Worm (Caenorhabditis elegans) whole organism, dauer: ENCODE data around the gene F07F6.8.

Source experiments
- unc-62 ChIP-seq: sonication (generic microtip); optimal IDR thresholded peaks from 2 replicates; lab custom pipeline; 2017; ENCODE audit warnings: missing biosample characterization, missing genetic modification reagents, missing genetic modification characterization

The F07F6.8 gene

DNA sequence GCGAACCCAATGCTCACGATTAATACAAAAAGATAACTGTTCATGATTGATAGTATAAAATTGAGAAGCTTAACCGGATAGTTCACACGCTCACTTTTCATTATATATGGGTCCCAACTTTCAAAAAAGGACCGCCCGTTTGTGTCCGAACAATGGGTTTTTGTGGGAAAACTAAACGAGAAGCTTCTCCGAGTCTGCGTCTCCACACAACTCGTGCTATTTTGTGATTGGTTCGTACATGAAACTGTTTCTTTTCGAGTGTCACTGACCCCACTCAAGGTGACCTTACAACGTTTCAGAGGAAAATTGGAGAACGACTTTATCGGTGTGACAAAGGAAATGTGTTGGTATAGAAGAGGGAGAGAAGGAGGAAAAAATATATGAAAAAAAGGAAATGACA, 11.3 kb upstream of the F07F6.8 start, which contains the start of gene dct-5:
Gene dct-5, minus strand, starts transcription at position 101 of the 400 bp plus-strand sequence.
- no peak for TF ChIP-seq unc-62 (GFP tag; lab: Kevin White, UChicago)

DNA sequence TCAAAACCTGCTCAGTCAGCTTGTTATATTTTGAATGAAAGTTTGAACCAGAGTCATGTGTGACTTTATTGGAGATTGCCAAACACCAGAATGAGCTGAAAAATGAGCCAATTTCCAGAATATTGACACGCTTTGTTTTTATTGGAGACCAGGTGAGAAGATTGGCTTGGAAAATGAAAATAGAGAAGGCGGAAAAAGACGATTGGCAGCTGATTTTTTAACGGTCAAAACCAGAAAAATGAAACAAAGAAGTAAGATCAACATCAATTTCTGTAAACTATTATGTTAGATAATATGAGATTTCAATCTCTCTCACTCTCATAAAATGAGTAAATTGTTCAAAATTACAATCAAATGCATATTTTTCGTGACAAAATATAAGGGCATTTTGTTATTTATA, 7.5 kb upstream of the F07F6.8 start, which contains the start of gene srx-114:
Gene srx-114, minus strand, starts transcription at position 101 of the 400 bp plus-strand sequence.
- no peak for TF ChIP-seq unc-62 (GFP tag; lab: Kevin White, UChicago)

DNA sequence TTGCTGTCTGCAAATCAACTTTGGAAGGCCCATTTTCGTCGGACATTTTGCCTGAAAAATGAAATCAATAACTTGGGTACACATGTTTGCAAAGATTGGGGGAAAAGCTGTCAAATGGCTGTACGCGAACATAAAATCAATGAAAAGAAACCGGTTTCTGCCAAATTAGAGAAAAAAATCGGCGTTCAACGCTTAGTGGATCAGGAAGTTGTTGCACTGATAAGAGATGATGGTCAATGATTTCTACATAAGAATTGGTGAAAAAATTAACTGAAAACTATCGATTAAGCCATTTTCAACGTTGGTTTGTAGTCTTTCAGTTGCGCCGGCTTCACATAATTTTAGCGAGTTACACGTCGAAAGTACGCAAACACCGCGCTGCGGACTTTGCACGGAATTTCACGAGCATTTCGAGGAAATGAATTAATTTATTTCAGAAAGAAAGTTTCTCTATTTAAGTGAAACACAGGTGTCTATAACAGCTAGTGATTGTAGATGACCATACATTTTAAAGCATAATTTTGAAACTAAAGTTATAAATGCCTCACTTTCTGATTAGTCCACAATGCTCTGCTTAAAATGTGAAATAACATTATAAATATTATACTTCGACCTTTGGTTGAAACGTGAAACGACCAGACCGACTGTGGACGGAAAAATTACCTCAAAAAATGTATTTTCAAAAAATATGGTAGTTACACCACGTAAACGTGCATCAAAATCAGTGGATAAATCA, 4.2 kb upstream of the F07F6.8 start, which contains the start of the genes F07F6.4 and F07F6.2:
Gene F07F6.4, minus strand, starts transcription at position 51 of the 736 bp plus-strand sequence.
Gene F07F6.2, plus strand, starts transcription at position 686 of the 736 bp plus-strand sequence.
- TF ChIP-seq unc-62 (GFP tag; lab: Kevin White, UChicago) = no peak

DNA sequence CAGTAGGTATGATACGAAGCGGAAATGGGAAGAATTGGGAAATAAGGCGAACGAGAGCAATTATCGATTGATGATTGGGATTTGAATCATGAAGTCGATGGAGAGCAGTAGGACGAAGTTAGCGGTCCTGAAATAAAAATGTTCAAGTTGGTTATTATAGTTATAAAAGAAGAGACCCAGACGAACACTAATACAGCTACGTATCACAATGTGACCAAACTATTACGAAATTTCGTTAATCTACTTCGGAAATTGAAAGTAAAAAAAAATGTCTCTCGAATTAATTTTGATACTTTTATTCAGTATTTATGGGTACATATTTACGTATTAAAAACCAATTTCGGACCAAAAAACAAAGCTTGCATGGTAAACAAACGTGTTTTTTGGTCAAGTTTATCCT, 937 bp upstream of the F07F6.8 start:
- no peak for TF ChIP-seq unc-62 (GFP tag; lab: Kevin White, UChicago)

DNA sequence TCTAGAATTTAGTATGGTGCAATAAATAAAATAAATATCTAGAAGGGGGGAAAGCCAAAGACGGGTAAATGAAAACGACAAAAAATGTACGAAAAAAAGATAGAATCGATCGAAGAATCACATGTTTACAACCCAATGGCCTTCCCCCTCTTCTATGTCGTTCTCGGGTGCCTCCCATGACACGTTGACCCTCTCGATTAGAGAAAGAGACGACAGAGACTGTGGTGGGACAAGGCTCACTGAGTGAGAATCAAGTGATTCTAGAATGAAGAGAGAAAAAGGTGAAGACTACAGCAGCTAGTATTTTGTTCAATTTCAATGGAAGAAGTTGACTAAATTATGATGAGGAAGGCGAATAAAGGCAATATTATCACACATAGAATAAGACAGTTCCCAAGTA, 521 bp upstream of the F07F6.8 start:
- no peak for TF ChIP-seq unc-62 (GFP tag; lab: Kevin White, UChicago)

DNA sequence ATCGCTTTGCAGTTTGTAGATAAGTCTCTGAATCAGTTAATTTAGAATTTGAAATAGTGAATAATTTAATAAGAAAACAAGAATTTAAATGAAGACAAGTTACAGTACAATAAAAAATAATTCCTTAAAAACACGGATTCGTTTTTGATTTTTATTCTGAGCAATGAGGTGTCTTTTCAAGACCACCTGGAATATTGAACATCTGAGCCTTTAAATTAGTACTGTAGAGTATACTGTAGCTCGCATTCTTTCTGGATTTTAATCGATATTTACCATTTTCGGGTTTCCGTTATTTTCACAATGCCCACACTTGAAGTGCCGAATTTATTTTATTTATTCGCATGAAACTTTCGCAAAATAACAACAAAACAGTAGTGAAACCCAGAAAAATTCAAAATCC, 1.7 kb downstream of the F07F6.8 start, which contains the start of gene F07F6.7:
Gene F07F6.7, minus strand, starts transcription at position 27 of the 400 bp plus-strand sequence.
- no peak for TF ChIP-seq unc-62 (GFP tag; lab: Kevin White, UChicago)

DNA sequence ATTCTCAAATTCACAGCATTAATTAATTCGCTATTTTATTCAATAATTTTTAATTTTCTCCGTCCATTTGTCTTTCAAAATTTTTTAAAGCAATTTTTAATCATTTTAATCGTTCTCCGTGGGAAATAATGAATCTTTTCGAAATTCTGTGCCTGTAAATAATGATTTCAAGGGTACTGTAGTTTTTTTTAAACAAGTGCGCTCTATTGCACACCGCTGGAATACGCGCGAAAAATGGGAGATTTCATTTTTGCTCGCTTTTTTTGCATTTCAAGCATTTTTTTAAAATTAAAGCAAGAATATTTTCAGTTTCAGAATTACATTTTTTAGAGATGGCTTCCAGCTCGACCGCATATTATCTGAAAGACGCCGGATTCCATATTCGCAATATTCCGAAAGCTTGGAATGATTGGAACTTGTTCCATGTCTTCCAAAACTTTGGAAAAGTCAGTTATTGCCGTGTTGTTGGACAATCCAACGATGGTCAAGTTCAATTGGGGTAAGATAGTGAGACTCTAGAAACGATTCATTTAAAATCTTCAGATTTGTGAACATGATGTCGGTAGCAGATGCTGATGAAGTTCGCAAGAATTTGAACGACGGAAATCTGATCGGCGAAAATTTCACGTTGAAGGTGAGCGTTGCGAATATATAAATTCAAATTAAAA, 4.5 kb downstream of the F07F6.8 start, which contains the start of gene tofu-6:
Gene tofu-6, plus strand, starts transcription at position 302 of the 668 bp plus-strand sequence.
- TF ChIP-seq unc-62 (GFP tag; lab: Kevin White, UChicago) = no peak

DNA sequence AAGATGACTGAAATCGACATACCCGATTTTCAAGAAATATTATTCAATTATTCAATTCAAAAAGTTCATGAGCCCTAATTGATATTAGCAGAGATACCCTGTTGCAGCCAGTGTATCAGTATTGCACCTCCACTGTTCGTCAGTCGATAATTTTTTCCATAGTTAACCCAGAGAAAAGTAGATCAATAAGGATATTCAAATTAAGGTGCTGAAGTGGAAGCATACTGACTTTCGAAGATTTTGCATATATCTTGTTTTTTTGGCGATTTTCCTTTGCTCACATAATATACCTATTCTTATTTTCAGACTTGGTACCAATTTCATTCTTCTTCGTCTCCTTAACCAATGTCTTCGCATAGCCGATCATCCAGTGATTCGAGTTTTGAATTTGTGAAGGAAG, 6.6 kb downstream of the F07F6.8 start, which contains the start of gene EEED8.15:
Gene EEED8.15, plus strand, starts transcription at position 301 of the 400 bp plus-strand sequence.
- no peak for TF ChIP-seq unc-62 (GFP tag; lab: Kevin White, UChicago)

DNA sequence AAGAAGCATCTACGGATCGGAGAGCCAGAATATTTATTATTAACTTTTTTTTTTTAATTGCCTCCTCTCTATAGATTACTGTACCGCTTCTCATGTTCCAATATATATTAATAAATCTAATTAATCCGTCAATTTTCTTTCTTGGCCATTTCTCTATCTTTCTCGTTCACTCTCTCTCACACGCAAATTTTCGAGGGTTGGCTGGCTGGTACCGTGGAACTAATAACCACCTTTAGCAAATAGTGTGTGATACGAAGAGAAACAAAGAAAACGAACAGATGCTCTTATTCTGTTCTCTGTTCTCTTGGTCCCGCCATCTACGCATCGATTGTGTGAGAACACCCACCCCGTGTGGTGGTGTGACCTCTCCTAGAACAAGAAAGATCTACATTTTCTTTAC, 7.2 kb downstream of the F07F6.8 start:
- TF ChIP-seq unc-62 (GFP tag; lab: Kevin White, UChicago) = no peak

DNA sequence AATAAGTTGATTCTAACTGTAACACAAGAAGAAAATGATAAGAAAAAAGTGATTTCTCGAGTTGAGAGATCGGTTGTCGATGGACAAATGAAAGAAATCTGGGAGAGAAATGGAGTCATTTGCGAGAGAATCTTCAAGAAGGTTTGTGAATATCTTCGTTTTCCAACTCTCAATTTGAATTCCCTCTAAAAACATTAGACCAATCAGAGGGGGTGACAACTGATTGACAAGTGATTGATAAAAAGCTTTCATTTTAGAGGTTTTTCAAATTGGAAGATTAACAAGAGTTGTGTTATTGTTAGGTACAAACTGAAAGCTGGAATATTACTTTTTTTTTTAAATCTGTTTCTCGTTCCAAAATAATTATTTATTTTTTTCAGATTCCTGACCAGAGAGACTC, 7.6 kb downstream of the F07F6.8 start:
- TF ChIP-seq unc-62 (GFP tag; lab: Kevin White, UChicago) = no peak

DNA sequence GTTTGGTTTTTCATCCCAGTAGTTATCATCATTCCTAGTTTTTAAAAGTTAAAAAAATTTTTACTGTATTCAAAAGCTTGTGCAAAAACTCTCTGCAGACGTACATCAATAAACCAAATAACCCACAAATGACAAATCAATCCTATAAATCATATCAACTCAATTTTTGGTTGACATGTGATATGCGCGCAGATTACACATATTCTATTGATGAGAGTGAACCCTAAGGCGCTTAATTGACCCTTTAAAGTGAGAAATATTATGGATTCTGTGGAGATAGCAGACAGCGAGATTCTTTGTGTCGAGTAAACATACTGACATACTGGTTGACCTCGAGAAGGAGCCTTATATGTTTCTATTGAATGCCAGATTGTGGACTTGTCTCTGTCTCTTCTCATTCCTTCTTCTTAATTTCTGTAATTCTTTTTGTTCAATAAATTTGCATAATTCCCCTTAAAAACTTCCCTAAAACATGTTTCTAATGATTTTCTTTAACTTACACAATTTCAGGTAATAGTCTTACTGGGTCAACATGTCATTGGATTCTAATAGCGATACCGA, 9.2 kb downstream of the F07F6.8 start, which contains the start of gene EEED8.2:
Gene EEED8.2, plus strand, starts transcription at position 511 of the 561 bp plus-strand sequence.
- TF ChIP-seq unc-62 (GFP tag; lab: Kevin White, UChicago) = no peak

DNA sequence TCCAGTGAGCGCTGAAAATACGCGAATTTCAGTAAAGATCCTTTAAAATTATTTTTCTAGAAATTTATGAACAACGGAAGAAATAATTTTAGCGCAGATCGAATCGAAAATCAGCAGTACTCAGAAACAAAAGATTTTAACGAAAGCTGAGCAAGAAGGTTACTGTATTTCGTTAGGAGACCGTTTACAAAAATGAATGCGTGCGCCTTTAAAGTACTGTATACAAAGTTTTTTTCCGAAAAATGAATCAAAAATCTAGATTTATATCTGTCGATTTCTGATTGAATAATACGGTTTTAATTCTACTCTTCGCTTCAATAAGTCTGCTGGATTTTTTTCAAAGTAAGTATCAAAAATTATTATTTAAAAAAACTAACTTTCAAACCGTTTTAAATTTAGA, 11.5 kb downstream of the F07F6.8 start, which contains the start of the genes EEED8.14 and EEED8.3:
Gene EEED8.14, minus strand, starts transcription at position 13 of the 400 bp plus-strand sequence.
Gene EEED8.3, plus strand, starts transcription at position 237 of the 400 bp plus-strand sequence.
- TF ChIP-seq unc-62 (GFP tag; lab: Kevin White, UChicago) = no peak

DNA sequence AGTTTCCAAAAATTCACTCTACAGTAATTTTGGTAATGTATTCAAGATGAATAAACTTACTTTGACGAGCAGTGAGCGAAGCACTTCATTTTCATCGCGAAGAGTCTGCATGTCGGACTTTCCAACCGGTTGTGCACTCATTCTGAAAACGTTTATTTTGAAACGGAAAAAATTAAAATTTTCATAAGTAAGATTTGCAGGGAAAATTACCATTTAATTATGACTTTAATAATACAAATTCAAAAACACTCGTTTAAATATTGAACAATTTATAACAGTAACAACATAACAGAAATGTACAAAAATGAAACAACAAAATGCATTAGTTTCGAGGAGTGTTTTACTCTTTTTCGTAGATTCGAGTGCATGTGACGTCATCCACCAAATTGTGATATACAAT, 13.1 kb downstream of the F07F6.8 start, which contains the start of the genes EEED8.13 and EEED8.18:
Gene EEED8.13, minus strand, starts transcription at position 101 of the 400 bp plus-strand sequence.
Gene EEED8.18, minus strand, starts transcription at position 144 of the 400 bp plus-strand sequence.
- TF ChIP-seq unc-62 (GFP tag; lab: Kevin White, UChicago) = no peak

DNA sequence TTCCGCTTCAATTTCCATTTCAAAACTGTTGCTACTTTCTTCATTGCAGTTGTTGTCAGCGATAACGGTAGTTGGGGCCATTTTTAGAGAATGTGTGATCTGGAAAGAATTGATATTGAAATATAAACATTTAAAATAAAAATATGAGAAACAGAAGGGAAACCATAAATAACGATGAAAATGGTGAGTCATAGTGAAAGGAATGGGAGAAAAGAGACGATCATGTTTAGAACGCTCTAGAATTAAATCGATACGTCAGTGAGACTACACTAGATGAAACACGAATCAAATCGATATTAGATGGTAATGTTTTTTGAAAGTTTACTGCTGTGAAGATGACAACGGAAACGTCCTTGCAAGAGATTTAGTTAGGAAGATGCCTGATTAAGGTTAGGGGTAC, 16.6 kb downstream of the F07F6.8 start, which contains the start of the genes EEED8.12 and EEED8.4:
Gene EEED8.12, minus strand, starts transcription at position 101 of the 400 bp plus-strand sequence.
Gene EEED8.4, plus strand, starts transcription at position 396 of the 400 bp plus-strand sequence.
- no peak for TF ChIP-seq unc-62 (GFP tag; lab: Kevin White, UChicago)

DNA sequence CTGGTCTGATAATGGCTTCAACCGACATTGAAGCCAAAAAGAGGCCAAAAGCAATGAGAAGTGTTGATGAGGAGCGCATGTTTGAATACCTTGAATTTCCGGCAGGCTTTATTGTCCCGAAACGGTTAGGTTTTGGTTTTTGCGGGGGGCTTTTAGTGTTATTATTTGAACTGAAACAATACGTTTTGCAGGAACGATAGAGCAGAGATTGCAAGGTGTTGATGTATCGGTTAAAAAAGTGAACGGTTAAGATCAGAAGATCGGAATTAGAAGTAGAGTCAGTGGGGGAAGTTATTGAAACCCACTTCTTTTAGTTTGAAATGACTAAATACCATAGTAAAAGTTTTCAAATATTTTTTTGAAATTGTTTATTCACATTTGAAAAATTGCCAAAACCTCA, 18.0 kb downstream of the F07F6.8 start, which contains the start of gene clec-141:
Gene clec-141, minus strand, starts transcription at position 101 of the 400 bp plus-strand sequence.
- TF ChIP-seq unc-62 (GFP tag; lab: Kevin White, UChicago) = no peak
